Worm (Caenorhabditis elegans): Measurements from ENCODE around the gene nhr-277.

- TF ChIP-seq flt-1 (GFP tag; IDR thresholded peaks at IDR 0.05) (no peak), ama-1 (optimal IDR thresholded peaks at IDR 0.05) (no peak), ets-7 (tag; optimal IDR thresholded peaks at IDR 0.05) (no peak), sea-1 (GFP tag; conservative IDR thresholded peaks at IDR 0.05) (no peak), B0310.2 (tag; optimal IDR thresholded peaks at IDR 0.05) (no peak), tbx-11 (GFP tag; IDR thresholded peaks at IDR 0.05) (no peak), scrt-1 (GFP tag; IDR thresholded peaks at IDR 0.05) (no peak), tbx-37 (GFP tag; conservative IDR thresholded peaks at IDR 0.05) (no peak), ceh-13 (GFP tag; optimal IDR thresholded peaks at IDR 0.05) (no peak)
Observed at ce11 chrIV:2707012-2707411, 35.8 kb upstream of the nhr-277 start, which contains the start of gene ubc-8.

Data from whole organism, early embryonic.